Worm (Caenorhabditis elegans) whole organism, L2 larva: Measurements from ENCODE around the gene srd-65.

Experiments used
- F13H6.1 ChIP-seq: sonication (generic microtip); optimal IDR thresholded peaks from 2 replicates; lab custom pipeline; 2016; ENCODE audit warnings: missing genetic modification characterization, missing compliant biosample characterization
- ama-1 ChIP-seq: fragments of 150-350 bp; optimal IDR thresholded peaks from 2 replicates; lab custom pipeline; 2018; ENCODE audit warnings: inconsistent platforms
- crh-2 ChIP-seq: sonication (generic microtip); optimal IDR thresholded peaks from 2 replicates; lab custom pipeline; 2017; ENCODE audit warnings: missing biosample characterization, missing genetic modification characterization
- lin-39 ChIP-seq: fragments of 150-350 bp; optimal IDR thresholded peaks from 2 replicates; lab custom pipeline; 2014; ENCODE audit warnings: missing biosample characterization, missing genetic modification reagents, missing genetic modification characterization
- nhr-12 ChIP-seq: fragments of 150-350 bp; optimal IDR thresholded peaks from 2 replicates; lab custom pipeline; 2014; ENCODE audit warnings: missing biosample characterization, missing genetic modification characterization
- nhr-237 ChIP-seq: fragments of 150-350 bp; optimal IDR thresholded peaks from 2 replicates; lab custom pipeline; 2014; ENCODE audit warnings: missing biosample characterization, missing genetic modification characterization
- nhr-6 ChIP-seq: fragments of 150-350 bp; optimal IDR thresholded peaks from 2 replicates; lab custom pipeline; 2014; ENCODE audit warnings: missing biosample characterization, missing genetic modification characterization
- nhr-77 ChIP-seq: fragments of 150-350 bp; optimal IDR thresholded peaks from 2 replicates; lab custom pipeline; 2014; ENCODE audit warnings: missing biosample characterization, missing genetic modification characterization
- unc-55 ChIP-seq: fragments of 150-350 bp; sonication (generic microtip); optimal IDR thresholded peaks from 3 replicates; lab custom pipeline; 2014; ENCODE audit warnings: missing biosample characterization, missing genetic modification reagents, missing genetic modification characterization
- unc-62 ChIP-seq: fragments of 150-350 bp; optimal IDR thresholded peaks from 2 replicates; lab custom pipeline; 2014; ENCODE audit warnings: missing biosample characterization, missing genetic modification reagents, missing genetic modification characterization
- ztf-11 ChIP-seq: sonication (generic microtip); optimal IDR thresholded peaks from 2 replicates; lab custom pipeline; 2017; ENCODE audit warnings: missing biosample characterization, missing genetic modification characterization

DNA sequence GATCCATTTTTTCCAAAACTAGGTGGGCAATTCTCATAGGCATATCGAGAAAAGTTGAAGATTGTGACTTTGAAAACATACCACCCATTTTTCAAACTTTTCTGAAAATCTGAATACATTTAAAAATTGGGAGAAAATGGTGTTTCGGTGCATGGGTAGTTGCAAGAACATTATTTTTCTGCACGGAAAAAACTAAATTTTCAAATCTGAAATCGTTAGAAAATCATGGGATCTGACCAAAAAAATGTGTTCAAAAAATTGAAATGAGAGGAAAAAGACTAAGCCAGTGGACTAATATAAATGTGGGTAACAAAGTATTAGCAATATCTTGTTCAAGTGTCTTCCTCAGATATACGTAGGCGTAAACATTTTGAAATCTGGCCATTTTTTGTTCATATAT, 35.0 kb upstream of the srd-65 start, which contains the start of gene fbxa-43:
- TF ChIP-seq ama-1 (lab: Kevin White, UChicago) (no peak), nhr-12 (no peak), nhr-6 (tag; lab: Kevin White, UChicago) (no peak), lin-39 (tag; lab: Kevin White, UChicago) (no peak), nhr-77 (no peak), unc-62 (GFP tag; lab: Kevin White, UChicago) (no peak), F13H6.1 (tag; lab: Kevin White, UChicago) (no peak), unc-55 (GFP tag; lab: Kevin White, UChicago) (no peak), crh-2 (tag; lab: Kevin White, UChicago) (no peak), ztf-11 (no peak), nhr-237 (no peak)
